Fruit fly (Drosophila melanogaster): Measurements from ENCODE around the gene GILT3.

DNA sequence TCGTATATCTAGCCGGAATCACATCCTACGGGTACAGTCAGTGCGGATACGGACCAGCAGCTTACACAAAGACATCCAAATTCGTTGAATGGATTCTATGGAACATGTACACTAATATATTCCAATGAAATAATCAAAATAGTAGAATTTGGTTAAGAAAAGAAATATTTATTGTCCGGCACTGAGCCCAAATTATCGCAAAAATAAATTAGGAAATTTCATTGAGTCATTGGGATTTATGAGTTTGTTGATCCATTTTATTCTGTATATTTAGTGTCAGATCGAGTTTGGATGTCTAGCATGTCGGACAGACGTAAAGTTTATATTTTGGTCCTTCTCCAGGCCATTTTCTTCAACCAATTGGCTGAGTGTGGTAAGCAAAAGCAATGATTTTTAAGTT is 6.6 kb downstream of the GILT3 start, which contains the start of gene CG18754:
- TF ChIP-seq CG5204 (GFP tag; optimal IDR thresholded peaks at IDR 0.05) (no peak), bab1 (GFP tag; optimal IDR thresholded peaks at IDR 0.05) (no peak), Clk (GFP tag; optimal IDR thresholded peaks at IDR 0.05) (no peak), tj (GFP tag; optimal IDR thresholded peaks at IDR 0.05) (no peak), Hr96 (GFP tag; optimal IDR thresholded peaks at IDR 0.05) (no peak), CG33017 (tag; optimal IDR thresholded peaks at IDR 0.05) (no peak), ovo (GFP tag; optimal IDR thresholded peaks at IDR 0.05) (no peak), cnc (optimal IDR thresholded peaks at IDR 0.05) (no peak), CG1620 (GFP tag; optimal IDR thresholded peaks at IDR 0.05) (no peak)
